Worm (Caenorhabditis elegans): ENCODE data around the gene C01G5.25.

C01G5.25 gene

ce11 chrIV:6556624-6557368, 15.3 kb downstream of the C01G5.25 start, which contains the start of gene try-3:
TSS of gene try-3 (plus strand) at chrIV:6557155.
- TF ChIP-seq dve-1 (tag; optimal IDR thresholded peaks at IDR 0.05; ENCODE audit: insufficient read depth) (peak; percentile 27), ceh-28 (tag; optimal IDR thresholded peaks at IDR 0.05) (no peak), nhr-10 (tag; optimal IDR thresholded peaks at IDR 0.05) (peak; percentile 27), ztf-7 (tag; optimal IDR thresholded peaks at IDR 0.05) (no peak), nhr-28 (tag; optimal IDR thresholded peaks at IDR 0.05) (peak; percentile 52), nhr-41 (GFP tag; IDR thresholded peaks at IDR 0.05) (peak; percentile 30; the same call in 1 of the 2 replicates), zfp-3 (GFP tag; conservative IDR thresholded peaks at IDR 0.05) (no peak), ces-1 (GFP tag; optimal IDR thresholded peaks at IDR 0.05) (no peak), hmg-1.1 (GFP tag; IDR thresholded peaks at IDR 0.05) (peak; percentile 88), ztf-11 (tag; optimal IDR thresholded peaks at IDR 0.05) (no peak), Y75B8A.6 (GFP tag; IDR thresholded peaks at IDR 0.05) (peak; percentile 71; the same call in 1 of the 2 replicates), cey-2 (tag; optimal IDR thresholded peaks at IDR 0.05; ENCODE audit: borderline replicate concordance, insufficient read depth) (no peak), mep-1 (tag; optimal IDR thresholded peaks at IDR 0.05) (peak; percentile 82), saeg-2 (GFP tag; IDR thresholded peaks at IDR 0.05) (no peak), spr-1 (tag; optimal IDR thresholded peaks at IDR 0.05) (peak; percentile 11), attf-4 (tag; optimal IDR thresholded peaks at IDR 0.05) (no peak), ZK546.5 (tag; optimal IDR thresholded peaks at IDR 0.05) (no peak), ctbp-1 (GFP tag; IDR thresholded peaks at IDR 0.05) (peak; percentile 91), jun-1 (tag; optimal IDR thresholded peaks at IDR 0.05) (no peak), T26A8.4 (GFP tag; IDR thresholded peaks at IDR 0.05) (peak; percentile 66), unc-39 (tag; optimal IDR thresholded peaks at IDR 0.05) (no peak), F49E8.2 (tag; optimal IDR thresholded peaks at IDR 0.05; ENCODE audit: borderline replicate concordance) (peak; percentile 57), ceh-44 (GFP tag; IDR thresholded peaks at IDR 0.05) (peak; percentile 91; the same call in 1 of the 2 replicates), lin-13 (GFP tag; optimal IDR thresholded peaks at IDR 0.05) (peak; percentile 41), set-16 (GFP tag; IDR thresholded peaks at IDR 0.05) (no peak; the same call in none of the 2 replicates), ceh-82 (tag; optimal IDR thresholded peaks at IDR 0.05) (no peak), duxl-1 (tag; optimal IDR thresholded peaks at IDR 0.05; ENCODE audit: poor library complexity) (peak; percentile 71), mdl-1 (tag; optimal IDR thresholded peaks at IDR 0.05) (peak in 1 of 2 experiments; percentile 22), nhr-111 (GFP tag; optimal IDR thresholded peaks at IDR 0.05) (no peak), fkh-10 (GFP tag; optimal IDR thresholded peaks at IDR 0.05) (peak; percentile 68), php-3 (GFP tag; IDR thresholded peaks at IDR 0.05) (0 out of 2 replicates have a peak, but pooled peaks have one; percentile 12), nhr-42 (GFP tag; IDR thresholded peaks at IDR 0.05) (peak; percentile 71; the same call in 1 of the 2 replicates), hlh-30 (tag; optimal IDR thresholded peaks at IDR 0.05; ENCODE audit: insufficient read depth) (peak; percentile 68), nhr-237 (tag; optimal IDR thresholded peaks at IDR 0.05) (no peak), hlh-11 (tag; optimal IDR thresholded peaks at IDR 0.05) (peak; percentile 72), dmd-9 (GFP tag; IDR thresholded peaks at IDR 0.05) (peak; percentile 64; the same call in 1 of the 2 replicates), madf-5 (GFP tag; IDR thresholded peaks at IDR 0.05) (peak in 1 of 2 experiments; percentile 82; a peak in 1 of 4 replicates), egl-27 (tag; optimal IDR thresholded peaks at IDR 0.05) (no peak), snpc-1.2 (GFP tag; IDR thresholded peaks at IDR 0.05) (peak; percentile 98), nhr-77 (tag; optimal IDR thresholded peaks at IDR 0.05) (peak; percentile 52), arid-1 (GFP tag; conservative IDR thresholded peaks at IDR 0.05) (peak; percentile 80), F10B5.3 (tag; optimal IDR thresholded peaks at IDR 0.05) (peak; percentile 17), mxl-3 (GFP tag; optimal IDR thresholded peaks at IDR 0.05) (peak; percentile 49), hif-1 (tag; optimal IDR thresholded peaks at IDR 0.05) (peak in 1 of 2 experiments; percentile 57), lin-1 (GFP tag; IDR thresholded peaks at IDR 0.05) (peak; percentile 33; the same call in 1 of the 2 replicates), mxl-2 (GFP tag; conservative IDR thresholded peaks at IDR 0.05) (0 out of 2 replicates have a peak, but pooled peaks have one; percentile 16), madf-9 (GFP tag; conservative IDR thresholded peaks at IDR 0.05) (peak; percentile 80), lin-15B (tag; optimal IDR thresholded peaks at IDR 0.05) (no peak)

Measured in whole organism, L4 larva.